Fruit fly (Drosophila melanogaster) whole organism, prepupa: Measurements from ENCODE around the gene CG8861.
A peak's percentile ranks its signal among the peaks of the same experiment; 100 is the strongest.

ENCODE experiments used
- Blimp-1 ChIP-seq: fragments of 200-800 bp; sonication (Bioruptor generic); optimal IDR thresholded peaks from 3 replicates; lab custom pipeline; 2017; ENCODE audit warnings: missing biosample characterization, missing genetic modification characterization, mild to moderate bottlenecking, moderate library complexity, missing genetic modification reagents
- CG11294 ChIP-seq: fragments of 200-800 bp; sonication (Bioruptor generic); IDR thresholded peaks from 2 replicates; pipeline ENCODE4 v1.3.6; 2022; ENCODE audit warnings: missing biosample characterization, missing genetic modification characterization
- CG31627 ChIP-seq: fragments of 200-800 bp; sonication (Bioruptor generic); optimal IDR thresholded peaks from 3 replicates; lab custom pipeline; 2016; ENCODE audit warnings: missing biosample characterization, missing genetic modification characterization
- CG7368 ChIP-seq: fragments of 200-800 bp; sonication (Bioruptor generic); optimal IDR thresholded peaks from 3 replicates; lab custom pipeline; 2016; ENCODE audit warnings: missing biosample characterization, missing genetic modification characterization
- CG8319 ChIP-seq: fragments of 200-800 bp; sonication (Bioruptor generic); optimal IDR thresholded peaks from 3 replicates; lab custom pipeline; 2016; ENCODE audit warnings: missing biosample characterization, missing genetic modification characterization
- CG8632 ChIP-seq: fragments of 200-800 bp; sonication (Bioruptor generic); optimal IDR thresholded peaks from 3 replicates; lab custom pipeline; 2016; ENCODE audit warnings: missing biosample characterization, missing genetic modification characterization
- Hr38 ChIP-seq: sonication (Bioruptor generic); optimal IDR thresholded peaks from 2 replicates; lab custom pipeline; 2016; ENCODE audit warnings: missing biosample characterization, missing genetic modification characterization
- dac ChIP-seq: fragments of 200-800 bp; sonication (Bioruptor generic); optimal IDR thresholded peaks from 2 replicates; lab custom pipeline; 2017; ENCODE audit warnings: missing biosample characterization, mild to moderate bottlenecking, missing genetic modification characterization
- dsx ChIP-seq: fragments of 200-800 bp; optimal IDR thresholded peaks from 3 replicates; lab custom pipeline; 2019; ENCODE audit warnings: missing biosample characterization, mild to moderate bottlenecking, missing genetic modification characterization, moderate library complexity; ENCODE audit not compliant: poor library complexity, severe bottlenecking
- fd59A ChIP-seq: fragments of 200-800 bp; sonication (Bioruptor generic); optimal IDR thresholded peaks from 2 replicates; lab custom pipeline; 2017; ENCODE audit warnings: missing biosample characterization, mild to moderate bottlenecking, missing genetic modification characterization, missing genetic modification reagents
- lz ChIP-seq: fragments of 200-800 bp; sonication (Bioruptor generic); optimal IDR thresholded peaks from 3 replicates; lab custom pipeline; 2016; ENCODE audit warnings: missing biosample characterization, missing genetic modification characterization
- salr ChIP-seq, 2 experiments: fragments of 200-800 bp; sonication (Bioruptor generic); optimal IDR thresholded peaks; 3 replicates each; lab custom pipeline; 2016 to 2018; ENCODE audit warnings: missing biosample characterization in 2 of 2, missing genetic modification characterization in 2 of 2, mild to moderate bottlenecking in 1 of 2

- peak; percentile 76 for TF ChIP-seq CG11294 (GFP tag; lab: Robert Waterston, UW)
- peak; percentile 51 to 73 for TF ChIP-seq salr (GFP tag; optimal IDR thresholded peaks at IDR 0.05; lab: Kevin White, UChicago)
- peak; percentile 94 for TF ChIP-seq CG31627 (GFP tag; lab: Kevin White, UChicago)
- peak; percentile 67 for TF ChIP-seq Blimp-1 (GFP tag; lab: Kevin White, UChicago)
- peak; percentile 92 for TF ChIP-seq lz
- peak; percentile 56 for TF ChIP-seq dsx (GFP tag; lab: Kevin White, UChicago)
- TF ChIP-seq CG8319 (GFP tag; lab: Kevin White, UChicago): peak; percentile 71
- no peak for TF ChIP-seq Hr38 (GFP tag; lab: Kevin White, UChicago)
- peak; percentile 72 for TF ChIP-seq CG7368
- TF ChIP-seq fd59A (GFP tag; lab: Kevin White, UChicago): no peak
- TF ChIP-seq dac (GFP tag; lab: Kevin White, UChicago): peak; percentile 79
- TF ChIP-seq CG8632 (GFP tag; lab: Kevin White, UChicago): peak; percentile 79
These were observed 77.4 kb downstream of the CG8861 start for dm6 chr3R:9250868-9251267.
